Worm (Caenorhabditis elegans): ENCODE data around the gene aip-1.

DNA sequence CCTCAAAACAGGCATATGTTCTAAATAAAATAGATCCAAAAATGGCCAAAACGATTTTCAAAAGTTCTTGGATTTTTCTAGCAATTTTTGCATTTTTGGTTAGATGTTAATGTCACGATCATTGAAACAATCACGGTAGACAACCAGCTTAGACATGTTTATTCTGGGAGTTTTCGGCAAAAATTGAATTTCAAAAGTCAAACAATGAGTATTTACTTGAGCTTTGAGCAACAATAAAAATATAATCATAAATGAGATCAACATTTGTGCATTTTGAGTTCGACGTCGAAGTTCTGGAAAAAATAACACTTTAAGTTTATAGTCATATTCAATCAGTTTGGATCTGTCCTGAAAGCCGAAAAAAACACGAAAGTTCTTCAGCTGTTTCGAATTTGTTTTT is 14.1 kb downstream of the aip-1 start, which contains the start of gene T08G5.2:
- TF ChIP-seq ama-1 (optimal IDR thresholded peaks at IDR 0.05) (no peak), pat-9 (tag; optimal IDR thresholded peaks at IDR 0.05) (no peak), ceh-34 (tag; optimal IDR thresholded peaks at IDR 0.05) (no peak), dmd-4 (tag; optimal IDR thresholded peaks at IDR 0.05; ENCODE audit: borderline replicate concordance) (no peak), dve-1 (tag; optimal IDR thresholded peaks at IDR 0.05) (no peak), che-1 (tag; optimal IDR thresholded peaks at IDR 0.05) (no peak), nfya-1 (tag; optimal IDR thresholded peaks at IDR 0.05) (no peak), gmeb-2 (tag; optimal IDR thresholded peaks at IDR 0.05) (no peak), unc-86 (tag; optimal IDR thresholded peaks at IDR 0.05) (no peak), lin-11 (tag; optimal IDR thresholded peaks at IDR 0.05) (no peak), pha-4 (tag; optimal IDR thresholded peaks at IDR 0.05) (no peak), ceh-6 (GFP tag; optimal IDR thresholded peaks at IDR 0.05) (no peak)

Measured in whole organism, late embryonic.